Worm (Caenorhabditis elegans): ENCODE results near the gene unc-23.

unc-23 gene

DNA sequence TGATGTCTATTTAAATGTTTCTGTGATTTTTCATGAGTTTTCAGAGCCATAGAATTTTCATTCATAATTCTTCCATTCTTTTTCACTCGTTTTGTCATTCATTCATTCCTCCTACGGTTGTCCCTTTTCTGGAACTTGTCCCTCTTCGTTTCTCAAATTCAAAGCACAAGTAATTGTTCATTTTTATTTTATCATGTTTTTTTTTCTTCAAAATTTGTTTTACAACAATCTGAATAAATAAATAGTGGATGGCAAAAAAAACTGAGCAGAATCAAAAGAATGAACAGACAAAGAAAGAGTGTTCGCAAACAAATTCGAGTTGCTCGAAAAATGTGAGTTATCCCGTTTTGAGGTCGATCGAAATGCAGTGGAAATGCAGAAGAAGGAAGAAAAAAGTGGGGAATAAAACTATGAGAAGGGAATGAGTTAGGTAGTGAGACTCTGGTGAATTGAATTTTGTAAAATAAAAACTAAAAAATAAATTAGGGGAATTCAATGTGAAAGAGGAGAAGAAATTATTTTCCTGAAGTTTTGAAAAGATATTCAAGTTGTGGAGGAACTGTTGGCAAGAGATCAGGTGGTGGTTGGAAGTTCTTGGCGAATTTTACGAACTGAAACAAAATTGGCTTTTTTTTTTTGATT lies 3.4 kb downstream of the unc-23 start:
- TF ChIP-seq hmbx-1 (tag; optimal IDR thresholded peaks at IDR 0.05) = no peak
- no peak for TF ChIP-seq pes-1 (GFP tag; IDR thresholded peaks at IDR 0.05)
- TF ChIP-seq ama-1 (optimal IDR thresholded peaks at IDR 0.05) = no peak
- TF ChIP-seq tra-4 (tag; optimal IDR thresholded peaks at IDR 0.05) = no peak
- TF ChIP-seq B0310.2 (tag; optimal IDR thresholded peaks at IDR 0.05) = no peak
- TF ChIP-seq hnd-1 (tag; optimal IDR thresholded peaks at IDR 0.05) = no peak
- TF ChIP-seq ceh-13 (GFP tag; optimal IDR thresholded peaks at IDR 0.05) = no peak
- TF ChIP-seq ceh-36 (tag; optimal IDR thresholded peaks at IDR 0.05) = no peak
- no peak for TF ChIP-seq F13C5.2 (tag; optimal IDR thresholded peaks at IDR 0.05)

DNA sequence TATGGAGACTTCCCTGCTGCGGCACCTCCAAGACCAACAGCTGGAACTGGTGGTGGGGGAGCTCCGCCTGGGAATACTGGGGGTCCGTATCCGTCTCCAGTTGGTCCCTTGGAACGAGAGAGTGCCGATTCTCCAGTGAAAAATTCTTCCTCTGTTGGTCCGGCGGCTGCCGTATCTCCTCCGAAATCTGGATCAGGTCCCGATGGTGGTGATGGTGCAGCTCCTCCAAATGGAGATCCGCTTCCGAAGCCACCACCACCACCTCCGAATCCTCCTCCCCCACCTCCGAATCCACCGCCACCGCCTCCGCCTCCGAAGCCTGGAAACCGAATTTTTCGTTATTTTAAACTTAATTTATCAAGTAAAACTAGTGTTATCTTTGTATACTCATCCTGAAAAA lies 4.3 kb downstream of the unc-23 start:
- TF ChIP-seq tbx-11 (GFP tag; IDR thresholded peaks at IDR 0.05) = no peak
- no peak for TF ChIP-seq hmg-4 (GFP tag; optimal IDR thresholded peaks at IDR 0.05)
- TF ChIP-seq hmbx-1 (tag; optimal IDR thresholded peaks at IDR 0.05) = no peak
- no peak for TF ChIP-seq B0310.2 (tag; optimal IDR thresholded peaks at IDR 0.05)
- TF ChIP-seq ama-1 (optimal IDR thresholded peaks at IDR 0.05) = no peak
- no peak for TF ChIP-seq ets-7 (tag; optimal IDR thresholded peaks at IDR 0.05)
- no peak for TF ChIP-seq F13C5.2 (tag; optimal IDR thresholded peaks at IDR 0.05)
- no peak for TF ChIP-seq sea-1 (GFP tag; conservative IDR thresholded peaks at IDR 0.05)
- TF ChIP-seq pes-1 (GFP tag; IDR thresholded peaks at IDR 0.05) = no peak

DNA sequence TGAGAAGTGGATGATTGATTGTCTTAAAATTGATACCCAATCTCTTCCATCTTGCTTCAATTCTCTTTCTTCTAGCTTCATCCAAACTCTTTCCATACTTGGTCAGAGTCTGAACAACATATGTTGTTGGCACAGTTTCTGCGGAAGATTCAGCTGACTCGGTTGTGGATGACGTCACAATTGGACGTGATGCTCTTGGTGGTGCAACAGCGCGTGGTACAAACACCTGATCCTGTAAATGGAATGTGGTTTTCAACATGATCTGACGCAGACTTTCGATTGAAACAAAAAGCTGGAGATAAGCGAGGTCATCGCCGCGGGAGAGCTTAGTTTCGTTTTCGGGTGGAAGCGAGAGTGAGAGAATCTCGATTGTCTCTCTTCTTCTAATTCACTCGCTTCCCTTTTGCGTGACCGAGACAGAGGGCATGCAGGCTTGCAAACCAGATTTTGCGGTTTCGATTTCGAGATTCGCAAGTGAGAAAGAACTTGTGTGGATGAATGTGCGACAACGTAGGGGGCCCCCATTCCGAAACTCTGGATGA lies 6.3 kb downstream of the unc-23 start:
- TF ChIP-seq ets-7 (tag; optimal IDR thresholded peaks at IDR 0.05) = no peak
- no peak for TF ChIP-seq hmg-4 (GFP tag; optimal IDR thresholded peaks at IDR 0.05)
- no peak for TF ChIP-seq tbx-11 (GFP tag; IDR thresholded peaks at IDR 0.05)
- no peak for TF ChIP-seq sea-1 (GFP tag; conservative IDR thresholded peaks at IDR 0.05)
- no peak for TF ChIP-seq ceh-13 (GFP tag; optimal IDR thresholded peaks at IDR 0.05)
- no peak for TF ChIP-seq scrt-1 (GFP tag; IDR thresholded peaks at IDR 0.05)
- TF ChIP-seq aly-1 (tag; optimal IDR thresholded peaks at IDR 0.05) = no peak
- TF ChIP-seq ceh-36 (tag; optimal IDR thresholded peaks at IDR 0.05) = no peak

DNA sequence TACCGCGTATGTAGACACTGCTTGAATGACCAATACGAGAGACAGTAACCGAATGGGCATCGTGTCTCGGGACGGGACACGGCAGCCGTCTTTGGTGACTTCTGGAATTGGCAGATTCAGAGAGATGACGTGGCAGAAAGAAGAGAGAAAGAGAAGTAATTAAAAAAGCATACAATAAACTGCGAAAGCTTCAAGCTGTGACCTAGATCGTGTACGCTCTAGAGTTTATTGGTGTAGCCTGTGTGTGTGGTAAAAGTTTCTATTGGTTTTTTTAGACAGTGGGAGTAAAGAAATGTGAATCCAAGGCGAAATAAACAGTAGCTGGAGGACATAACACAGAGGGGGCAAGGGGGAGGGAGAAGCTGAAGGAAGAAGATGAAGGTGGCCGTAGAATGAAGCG lies 7.8 kb downstream of the unc-23 start, which contains the start of gene T19A5.3:
TSS of gene T19A5.3 (minus strand) at position 101 of the 400 bp plus-strand sequence.
- TF ChIP-seq tra-4 (tag; optimal IDR thresholded peaks at IDR 0.05) = no peak
- no peak for TF ChIP-seq B0310.2 (tag; optimal IDR thresholded peaks at IDR 0.05)
- TF ChIP-seq ets-7 (tag; optimal IDR thresholded peaks at IDR 0.05) = no peak

DNA sequence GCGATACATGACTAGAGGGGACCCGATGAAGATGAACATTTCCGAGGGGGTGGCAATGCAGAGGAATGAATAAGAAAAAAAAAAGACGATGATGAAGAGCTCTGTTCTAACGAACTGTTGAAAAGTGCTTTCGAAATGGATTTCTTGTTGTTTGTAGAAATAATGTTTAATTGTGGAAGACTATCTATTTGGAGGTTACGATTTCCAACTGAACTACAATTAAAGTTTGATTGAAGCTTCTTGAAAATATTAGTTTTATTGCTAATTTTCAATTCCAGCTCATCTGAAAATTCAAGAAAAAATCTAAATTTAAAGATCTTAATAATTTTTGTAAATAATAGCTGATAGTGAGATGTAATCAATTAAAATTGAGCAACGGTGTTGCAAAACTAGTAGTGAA lies 8.3 kb downstream of the unc-23 start:
- TF ChIP-seq sea-1 (GFP tag; conservative IDR thresholded peaks at IDR 0.05) (no peak), ceh-13 (GFP tag; optimal IDR thresholded peaks at IDR 0.05) (no peak), hnd-1 (tag; optimal IDR thresholded peaks at IDR 0.05) (no peak), aly-1 (tag; optimal IDR thresholded peaks at IDR 0.05) (no peak), B0310.2 (tag; optimal IDR thresholded peaks at IDR 0.05) (no peak), tbx-11 (GFP tag; IDR thresholded peaks at IDR 0.05) (no peak), tbx-37 (GFP tag; conservative IDR thresholded peaks at IDR 0.05) (no peak), hmbx-1 (tag; optimal IDR thresholded peaks at IDR 0.05) (no peak), pes-1 (GFP tag; IDR thresholded peaks at IDR 0.05) (no peak), F13C5.2 (tag; optimal IDR thresholded peaks at IDR 0.05) (no peak), scrt-1 (GFP tag; IDR thresholded peaks at IDR 0.05) (no peak), ceh-36 (tag; optimal IDR thresholded peaks at IDR 0.05) (no peak), tra-4 (tag; optimal IDR thresholded peaks at IDR 0.05) (no peak), flt-1 (GFP tag; IDR thresholded peaks at IDR 0.05) (no peak)

DNA sequence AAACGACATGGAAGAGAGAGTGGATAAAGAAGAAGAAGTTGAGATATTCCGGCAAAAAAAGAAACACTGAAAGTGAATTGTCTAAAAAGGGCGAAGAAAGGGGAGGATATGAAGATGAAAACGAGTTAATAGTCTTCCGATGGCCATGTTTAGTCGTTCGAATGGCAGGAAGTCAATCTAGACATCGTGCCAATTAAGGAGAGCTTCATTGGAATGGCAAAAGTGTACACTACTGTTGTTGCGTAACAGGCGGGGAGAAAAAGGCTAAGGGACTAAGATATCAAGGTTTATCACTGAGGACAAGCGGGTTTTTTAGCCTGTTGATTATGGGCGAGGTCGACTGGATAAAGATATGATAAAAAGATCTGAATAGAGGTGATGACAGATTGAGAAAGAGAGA lies 10.0 kb downstream of the unc-23 start:
- TF ChIP-seq hmbx-1 (tag; optimal IDR thresholded peaks at IDR 0.05) (no peak), ets-7 (tag; optimal IDR thresholded peaks at IDR 0.05) (no peak), sea-1 (GFP tag; conservative IDR thresholded peaks at IDR 0.05) (no peak), B0310.2 (tag; optimal IDR thresholded peaks at IDR 0.05) (no peak), ceh-36 (tag; optimal IDR thresholded peaks at IDR 0.05) (no peak), scrt-1 (GFP tag; IDR thresholded peaks at IDR 0.05) (no peak), flt-1 (GFP tag; IDR thresholded peaks at IDR 0.05) (no peak)

DNA sequence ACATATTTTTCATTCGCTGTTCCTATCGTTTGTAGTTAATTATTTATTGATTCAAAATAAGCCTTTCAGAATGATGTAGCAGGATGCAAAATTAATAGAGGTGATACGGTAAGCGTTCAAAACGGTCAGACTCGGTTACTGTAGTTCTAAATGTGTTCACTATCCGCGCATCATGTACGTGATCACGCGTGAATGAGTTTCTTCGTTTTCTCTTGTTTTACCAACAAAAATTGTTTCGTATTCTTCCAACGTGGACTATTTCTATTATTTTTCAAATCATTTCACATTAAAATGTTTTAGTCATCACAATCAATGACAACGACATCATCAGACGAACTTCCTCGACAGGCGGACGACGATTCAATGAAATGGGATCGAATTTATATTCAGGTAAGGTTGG lies 11.3 kb downstream of the unc-23 start, which contains the start of gene gck-1:
TSS of gene gck-1 (plus strand) at position 301 of the 400 bp plus-strand sequence.
- TF ChIP-seq ama-1 (optimal IDR thresholded peaks at IDR 0.05) = no peak
- TF ChIP-seq pes-1 (GFP tag; IDR thresholded peaks at IDR 0.05) = no peak
- TF ChIP-seq ceh-13 (GFP tag; optimal IDR thresholded peaks at IDR 0.05) = no peak
- no peak for TF ChIP-seq ceh-36 (tag; optimal IDR thresholded peaks at IDR 0.05)
- TF ChIP-seq flt-1 (GFP tag; IDR thresholded peaks at IDR 0.05) = no peak
- TF ChIP-seq tbx-11 (GFP tag; IDR thresholded peaks at IDR 0.05) = no peak
- TF ChIP-seq ets-7 (tag; optimal IDR thresholded peaks at IDR 0.05) = no peak
- TF ChIP-seq hnd-1 (tag; optimal IDR thresholded peaks at IDR 0.05) = no peak
- TF ChIP-seq B0310.2 (tag; optimal IDR thresholded peaks at IDR 0.05) = no peak
- TF ChIP-seq hmg-4 (GFP tag; optimal IDR thresholded peaks at IDR 0.05) = no peak
- TF ChIP-seq aly-1 (tag; optimal IDR thresholded peaks at IDR 0.05) = no peak
- no peak for TF ChIP-seq tra-4 (tag; optimal IDR thresholded peaks at IDR 0.05)
- no peak for TF ChIP-seq tbx-37 (GFP tag; conservative IDR thresholded peaks at IDR 0.05)
- no peak for TF ChIP-seq hmbx-1 (tag; optimal IDR thresholded peaks at IDR 0.05)
- no peak for TF ChIP-seq F13C5.2 (tag; optimal IDR thresholded peaks at IDR 0.05)
- TF ChIP-seq sea-1 (GFP tag; conservative IDR thresholded peaks at IDR 0.05) = no peak
- TF ChIP-seq scrt-1 (GFP tag; IDR thresholded peaks at IDR 0.05) = no peak

DNA sequence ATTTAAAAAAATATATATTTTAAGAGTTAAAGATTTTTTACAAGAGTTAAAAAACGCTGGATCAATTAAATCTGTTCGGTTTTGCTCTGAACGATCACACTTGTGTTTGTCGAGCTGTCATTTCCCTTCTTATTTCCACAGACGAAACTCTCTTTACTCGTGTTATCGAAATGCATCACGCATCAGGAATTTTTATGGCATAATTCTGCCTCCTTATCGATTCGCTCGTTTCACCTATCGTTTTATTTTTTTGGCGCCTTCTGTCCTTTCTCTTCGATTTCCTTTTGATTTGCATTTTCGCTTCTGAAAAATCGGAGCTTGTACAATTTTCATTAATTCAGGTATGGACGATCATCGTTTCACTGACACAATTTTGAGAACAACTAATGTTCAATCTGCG lies 12.2 kb downstream of the unc-23 start:
- TF ChIP-seq hnd-1 (tag; optimal IDR thresholded peaks at IDR 0.05) (no peak), hmbx-1 (tag; optimal IDR thresholded peaks at IDR 0.05) (no peak), ceh-13 (GFP tag; optimal IDR thresholded peaks at IDR 0.05) (no peak), pes-1 (GFP tag; IDR thresholded peaks at IDR 0.05) (no peak)

Measured in whole organism, early embryonic.